Worm (Caenorhabditis elegans): ENCODE data around the gene C47E8.9.

ce11 chrV:14695713-14696112, 32.6 kb downstream of the C47E8.9 start:
- no peak for TF ChIP-seq mxl-3 (GFP tag; optimal IDR thresholded peaks at IDR 0.05)
- no peak for TF ChIP-seq zfp-2 (tag; optimal IDR thresholded peaks at IDR 0.05)
- no peak for TF ChIP-seq pha-4 (GFP tag; IDR thresholded peaks at IDR 0.05)
- no peak for TF ChIP-seq pha-4 (tag; optimal IDR thresholded peaks at IDR 0.05)

All from whole organism, L4 larva.